Fruit fly (Drosophila melanogaster): ENCODE data around the gene CG10336.
A peak's percentile ranks its signal among the peaks of the same experiment; 100 is the strongest.

CG10336 gene

dm6 chr2L:18653328-18653675 lies 36.0 kb upstream of the CG10336 start (continued):
- TF ChIP-seq Max (GFP tag; optimal IDR thresholded peaks at IDR 0.05) (peak; percentile 66), sr (GFP tag; IDR thresholded peaks at IDR 0.05) (no peak), gfzf (GFP tag; optimal IDR thresholded peaks at IDR 0.05) (no peak), BtbVII (GFP tag; optimal IDR thresholded peaks at IDR 0.05) (peak; percentile 9), CG34376 (GFP tag; optimal IDR thresholded peaks at IDR 0.05) (no peak), Dref (GFP tag; IDR thresholded peaks at IDR 0.05) (no peak), CG17829 (tag; optimal IDR thresholded peaks at IDR 0.05) (peak; percentile 86), lab (GFP tag; optimal IDR thresholded peaks at IDR 0.05) (peak; percentile 79), tap (tag; optimal IDR thresholded peaks at IDR 0.05) (peak; percentile 78), CG14050 (GFP tag; IDR thresholded peaks at IDR 0.05) (0 out of 3 replicates have a peak, but pooled peaks have one; percentile 13), CG8089 (GFP tag; optimal IDR thresholded peaks at IDR 0.05) (no peak), maf-S (GFP tag; optimal IDR thresholded peaks at IDR 0.05) (peak; percentile 15), danr (GFP tag; IDR thresholded peaks at IDR 0.05) (no peak; the same call in 1 of the 2 replicates), exex (tag; optimal IDR thresholded peaks at IDR 0.05) (no peak), CG2712 (tag; optimal IDR thresholded peaks at IDR 0.05) (peak; percentile 93), CG34422 (GFP tag; IDR thresholded peaks at IDR 0.05) (peak; percentile 71; the same call in 2 of the 3 replicates), ap (GFP tag; IDR thresholded peaks at IDR 0.05) (peak; percentile 22; the same call in 1 of the 2 replicates), Atf6 (GFP tag; IDR thresholded peaks at IDR 0.05) (no peak), CG11560 (tag; IDR thresholded peaks at IDR 0.05) (no peak), tio (GFP tag; optimal IDR thresholded peaks at IDR 0.05) (no peak), CG14441 (GFP tag; IDR thresholded peaks at IDR 0.05) (peak; percentile 67), cad (GFP tag; optimal IDR thresholded peaks at IDR 0.05) (no peak), vfl (GFP tag; optimal IDR thresholded peaks at IDR 0.05) (no peak), gsb (GFP tag; IDR thresholded peaks at IDR 0.05) (0 out of 2 replicates have a peak, but pooled peaks have one; percentile 35), CG32767 (GFP tag; IDR thresholded peaks at IDR 0.05) (0 out of 2 replicates have a peak, but pooled peaks have one; percentile 48), Dfd (GFP tag; optimal IDR thresholded peaks at IDR 0.05) (no peak), CG5245 (GFP tag; optimal IDR thresholded peaks at IDR 0.05) (peak; percentile 86), CG11398 (GFP tag; optimal IDR thresholded peaks at IDR 0.05) (no peak), Ssrp (tag; optimal IDR thresholded peaks at IDR 0.05) (peak; percentile 78), CG11456 (GFP tag; IDR thresholded peaks at IDR 0.05) (peak; percentile 71; the same call in 2 of the 3 replicates), cg (GFP tag; optimal IDR thresholded peaks at IDR 0.05) (no peak), dan (GFP tag; IDR thresholded peaks at IDR 0.05) (peak; percentile 54; the same call in 1 of the 2 replicates), crc (GFP tag; optimal IDR thresholded peaks at IDR 0.05) (peak; percentile 30), zfh2 (GFP tag; optimal IDR thresholded peaks at IDR 0.05) (peak; percentile 13), Oaz (GFP tag; IDR thresholded peaks at IDR 0.05) (no peak), kah (GFP tag; optimal IDR thresholded peaks at IDR 0.05) (peak; percentile 23), p53 (GFP tag; optimal IDR thresholded peaks at IDR 0.05) (no peak), CG12155 (GFP tag; optimal IDR thresholded peaks at IDR 0.05) (no peak), cas (GFP tag; IDR thresholded peaks at IDR 0.05) (no peak), CG4854 (GFP tag; optimal IDR thresholded peaks at IDR 0.05) (peak; percentile 67), caup (GFP tag; optimal IDR thresholded peaks at IDR 0.05; ENCODE audit: severe bottlenecking) (peak; percentile 24), Poxn (GFP tag; IDR thresholded peaks at IDR 0.05) (no peak), CG12659 (GFP tag; optimal IDR thresholded peaks at IDR 0.05) (peak; percentile 36), eyg (GFP tag; optimal IDR thresholded peaks at IDR 0.05) (peak; percentile 28), sd (tag; optimal IDR thresholded peaks at IDR 0.05) (peak; percentile 14), wor (GFP tag; IDR thresholded peaks at IDR 0.05) (peak; percentile 60), CG16863 (GFP tag; optimal IDR thresholded peaks at IDR 0.05) (peak; percentile 68), Camta (GFP tag; optimal IDR thresholded peaks at IDR 0.05) (peak; percentile 56), CG17186 (GFP tag; optimal IDR thresholded peaks at IDR 0.05) (peak; percentile 20), otp (GFP tag; IDR thresholded peaks at IDR 0.05) (peak; percentile 75; the same call in 2 of the 3 replicates), CG31365 (tag; optimal IDR thresholded peaks at IDR 0.05) (peak; percentile 20), trh (GFP tag; optimal IDR thresholded peaks at IDR 0.05) (peak; percentile 34)
